Worm (Caenorhabditis elegans) whole organism, young adult: ENCODE measurements around the gene W08E12.6.

Experiments
- F55B11.4 ChIP-seq: sonication (generic microtip); optimal IDR thresholded peaks from 2 replicates; lab custom pipeline; 2016; ENCODE audit warnings: missing compliant biosample characterization, missing genetic modification characterization, borderline replicate concordance; ENCODE audit not compliant: insufficient read depth
- ceh-40 ChIP-seq: fragments of 200-800 bp; sonication (Bioruptor generic); IDR thresholded peaks from 2 replicates; pipeline ENCODE4 v1.3.6; 2022; ENCODE audit warnings: missing genetic modification characterization, missing compliant biosample characterization
- let-607 ChIP-seq, 2 experiments: fragments of 200-800 bp in 1 of 2; sonication (Bioruptor generic) in 1 of 2; sonication (generic microtip) in 1 of 2; optimal IDR thresholded peaks; 2 replicates each; lab custom pipeline; 2016 to 2018; ENCODE audit warnings: mild to moderate bottlenecking in 2 of 2, missing compliant biosample characterization in 2 of 2, missing genetic modification characterization in 2 of 2, moderate library complexity in 2 of 2, missing genotype in 1 of 2
- madf-3 ChIP-seq: fragments of 200-800 bp; sonication (Bioruptor generic); IDR thresholded peaks from 2 replicates; pipeline ENCODE4 v1.3.6; 2022; ENCODE audit warnings: missing genetic modification reagents, missing genetic modification characterization, missing compliant biosample characterization
- nhr-120 ChIP-seq: fragments of 200-800 bp; sonication (Bioruptor generic); IDR thresholded peaks from 2 replicates; pipeline ENCODE4 v1.3.6; 2022; ENCODE audit warnings: missing genetic modification characterization, missing compliant biosample characterization
- pha-4 ChIP-seq: fragments of 150-350 bp; sonication (generic microtip); optimal IDR thresholded peaks from 2 replicates; lab custom pipeline; 2014; ENCODE audit warnings: missing biosample characterization, missing genetic modification reagents, missing genetic modification characterization
- snpc-1.3 ChIP-seq: sonication (generic microtip); optimal IDR thresholded peaks from 2 replicates; lab custom pipeline; 2017; ENCODE audit warnings: missing genetic modification characterization, mild to moderate bottlenecking, missing compliant biosample characterization, antibody characterized with exemption, moderate library complexity, missing genotype, missing genetic modification reagents; ENCODE audit not compliant: insufficient read depth
- snpc-4 ChIP-seq, 5 experiments: fragments of 150-350 bp in 1 of 5; sonication (generic microtip) in 4 of 5; optimal IDR thresholded peaks; 2 replicates each; lab custom pipeline; 2014 to 2018; ENCODE audit warnings: missing genetic modification characterization in 5 of 5, missing biosample characterization in 3 of 5, antibody characterized with exemption in 2 of 5, mild to moderate bottlenecking in 2 of 5, missing compliant biosample characterization in 2 of 5, missing genotype in 2 of 5, moderate library complexity in 2 of 5, missing genetic modification reagents in 1 of 5

- no peak for TF ChIP-seq ceh-40
- TF ChIP-seq nhr-120, result no peak
- TF ChIP-seq snpc-1.3 (tag; lab: Kevin White, UChicago), result no peak
- no peak for TF ChIP-seq F55B11.4 (tag; lab: Kevin White, UChicago)
- TF ChIP-seq madf-3, result no peak
- no peak for TF ChIP-seq snpc-4 (GFP tag; optimal IDR thresholded peaks at IDR 0.05; lab: Kevin White, UChicago)
- no peak for TF ChIP-seq snpc-4 (tag; optimal IDR thresholded peaks at IDR 0.05; lab: Kevin White, UChicago)
- TF ChIP-seq let-607 (tag; optimal IDR thresholded peaks at IDR 0.05; lab: Kevin White, UChicago), result peak in 1 of 2 experiments; percentile 30
- no peak for TF ChIP-seq pha-4 (tag; lab: Kevin White, UChicago)
Measured at ce11 chrIV:3310662-3311219, 12.3 kb downstream of the W08E12.6 start.
